Worm (Caenorhabditis elegans): Measurements from ENCODE around the gene F35B3.3.

DNA sequence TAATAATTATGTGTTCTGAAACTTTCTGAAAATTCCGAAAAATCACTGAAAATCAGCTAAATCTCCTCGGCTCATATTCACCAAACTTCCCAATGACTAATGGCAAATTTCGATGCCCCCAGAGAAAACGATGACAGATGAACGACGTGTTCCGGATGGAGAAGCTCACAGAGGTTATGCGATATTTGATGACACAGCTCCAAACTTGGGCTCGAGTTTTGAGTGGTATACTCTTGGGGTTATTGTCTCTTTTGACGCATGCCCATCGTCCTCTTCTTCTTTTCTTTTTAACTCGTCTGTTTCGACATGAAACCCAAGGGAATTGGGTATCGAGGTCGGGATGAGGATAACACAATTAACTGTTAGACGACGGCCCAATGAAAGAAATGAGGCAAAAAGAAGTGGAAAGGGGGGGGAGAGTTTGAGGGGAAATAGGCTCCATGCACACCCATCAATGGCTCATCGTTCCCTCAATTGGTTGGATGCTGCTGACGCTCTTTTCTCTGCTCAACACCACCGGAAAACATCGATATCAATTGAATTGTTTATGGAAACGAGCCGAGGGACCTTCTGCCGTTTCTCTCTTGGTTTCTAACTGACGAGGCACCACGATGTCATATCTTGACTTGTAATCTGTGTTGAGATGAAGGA is 9.7 kb upstream of the F35B3.3 start:
- TF ChIP-seq hmbx-1 (tag; optimal IDR thresholded peaks at IDR 0.05) (no peak), tbx-37 (GFP tag; conservative IDR thresholded peaks at IDR 0.05) (no peak), B0310.2 (tag; optimal IDR thresholded peaks at IDR 0.05) (no peak), tra-4 (tag; optimal IDR thresholded peaks at IDR 0.05) (no peak)
